Worm (Caenorhabditis elegans) whole organism, late embryonic: ENCODE results near the gene F16F9.1.

ENCODE experiments used
- F13H6.1 ChIP-seq: sonication (generic microtip); optimal IDR thresholded peaks from 2 replicates; lab custom pipeline; 2016; ENCODE audit warnings: missing genetic modification characterization, missing compliant biosample characterization
- K09A11.1 ChIP-seq: sonication (generic microtip); optimal IDR thresholded peaks from 2 replicates; lab custom pipeline; 2017; ENCODE audit warnings: antibody characterized with exemption, mild to moderate bottlenecking, missing genetic modification characterization, missing compliant biosample characterization; ENCODE audit not compliant: insufficient read depth
- ahr-1 ChIP-seq: sonication (generic microtip); optimal IDR thresholded peaks from 2 replicates; lab custom pipeline; 2016; ENCODE audit warnings: missing genetic modification characterization, missing compliant biosample characterization
- ceh-34 ChIP-seq: sonication (generic microtip); optimal IDR thresholded peaks from 2 replicates; lab custom pipeline; 2016; ENCODE audit warnings: mild to moderate bottlenecking, missing genetic modification characterization, missing compliant biosample characterization
- ceh-45 ChIP-seq: fragments of 200-800 bp; sonication (Bioruptor generic); IDR thresholded peaks from 2 replicates; pipeline ENCODE4 v1.3.6; 2022; ENCODE audit warnings: missing genetic modification reagents, missing genetic modification characterization, missing compliant biosample characterization
- ceh-9 ChIP-seq: sonication (generic microtip); optimal IDR thresholded peaks from 2 replicates; lab custom pipeline; 2016; ENCODE audit warnings: mild to moderate bottlenecking, missing genetic modification characterization, inconsistent platforms, missing compliant biosample characterization
- che-1 ChIP-seq: sonication (generic microtip); optimal IDR thresholded peaks from 2 replicates; lab custom pipeline; 2016; ENCODE audit warnings: mild to moderate bottlenecking, missing genetic modification characterization, missing compliant biosample characterization
- fkh-10 ChIP-seq: fragments of 150-350 bp; optimal IDR thresholded peaks from 2 replicates; lab custom pipeline; 2014; ENCODE audit warnings: missing biosample characterization, missing genetic modification reagents, missing genetic modification characterization
- hlh-13 ChIP-seq: fragments of 200-800 bp; sonication (Bioruptor generic); optimal IDR thresholded peaks from 2 replicates; lab custom pipeline; 2018; ENCODE audit warnings: mild to moderate bottlenecking, missing genetic modification characterization, missing compliant biosample characterization
- hlh-15 ChIP-seq: sonication (generic microtip); optimal IDR thresholded peaks from 2 replicates; lab custom pipeline; 2016; ENCODE audit warnings: missing genetic modification characterization, missing compliant biosample characterization
- hlh-6 ChIP-seq: sonication (generic microtip); optimal IDR thresholded peaks from 2 replicates; lab custom pipeline; 2016; ENCODE audit warnings: missing genotype, missing genetic modification characterization, missing compliant biosample characterization
- madf-2 ChIP-seq: sonication (generic microtip); optimal IDR thresholded peaks from 2 replicates; lab custom pipeline; 2017; ENCODE audit warnings: missing genetic modification characterization, missing compliant biosample characterization
- mec-3 ChIP-seq: sonication (generic microtip); optimal IDR thresholded peaks from 2 replicates; lab custom pipeline; 2016; ENCODE audit warnings: borderline replicate concordance, missing genetic modification characterization, missing compliant biosample characterization
- nhr-232 ChIP-seq: sonication (generic microtip); optimal IDR thresholded peaks from 2 replicates; lab custom pipeline; 2016; ENCODE audit warnings: missing genetic modification characterization, missing compliant biosample characterization
- npax-4 ChIP-seq: sonication (generic microtip); optimal IDR thresholded peaks from 2 replicates; lab custom pipeline; 2016; ENCODE audit warnings: missing genetic modification characterization, missing compliant biosample characterization
- pag-3 ChIP-seq: sonication (generic microtip); optimal IDR thresholded peaks from 2 replicates; lab custom pipeline; 2016; ENCODE audit warnings: missing compliant biosample characterization, missing genetic modification characterization, borderline replicate concordance
- pat-9 ChIP-seq: fragments of 200-800 bp; sonication (Bioruptor generic); optimal IDR thresholded peaks from 2 replicates; lab custom pipeline; 2018; ENCODE audit warnings: mild to moderate bottlenecking, missing genetic modification characterization, moderate library complexity, missing compliant biosample characterization
- pha-4 ChIP-seq: fragments of 150-350 bp; optimal IDR thresholded peaks from 2 replicates; lab custom pipeline; 2018; ENCODE audit warnings: missing biosample characterization, missing genetic modification reagents, missing genetic modification characterization
- pros-1 ChIP-seq: fragments of 150-350 bp; optimal IDR thresholded peaks from 2 replicates; lab custom pipeline; 2014; ENCODE audit warnings: missing biosample characterization, missing genetic modification reagents, missing genetic modification characterization
- rnt-1 ChIP-seq: sonication (generic microtip); optimal IDR thresholded peaks from 2 replicates; lab custom pipeline; 2016; ENCODE audit warnings: missing genetic modification characterization, missing compliant biosample characterization
- sdc-2 ChIP-seq: sonication (generic microtip); optimal IDR thresholded peaks from 2 replicates; lab custom pipeline; 2016; ENCODE audit warnings: missing genotype, missing genetic modification characterization, missing compliant biosample characterization
- sox-4 ChIP-seq: sonication (generic microtip); optimal IDR thresholded peaks from 2 replicates; lab custom pipeline; 2017; ENCODE audit warnings: mild to moderate bottlenecking, missing genetic modification characterization, inconsistent platforms, missing compliant biosample characterization
- tbx-2 ChIP-seq: sonication (generic microtip); optimal IDR thresholded peaks from 2 replicates; lab custom pipeline; 2016; ENCODE audit warnings: missing genetic modification characterization, missing compliant biosample characterization
- tbx-7 ChIP-seq: sonication (generic microtip); optimal IDR thresholded peaks from 2 replicates; lab custom pipeline; 2016; ENCODE audit warnings: missing genotype, missing genetic modification characterization, missing compliant biosample characterization
- ttx-3 ChIP-seq: sonication (generic microtip); optimal IDR thresholded peaks from 2 replicates; lab custom pipeline; 2016; ENCODE audit warnings: missing genetic modification reagents, missing genetic modification characterization, missing compliant biosample characterization
- unc-42 ChIP-seq: sonication (generic microtip); optimal IDR thresholded peaks from 2 replicates; lab custom pipeline; 2016; ENCODE audit warnings: missing genotype, missing genetic modification characterization, missing compliant biosample characterization
- unc-86 ChIP-seq: sonication (generic microtip); optimal IDR thresholded peaks from 2 replicates; lab custom pipeline; 2016; ENCODE audit warnings: missing genetic modification characterization, missing compliant biosample characterization
- ztf-16 ChIP-seq: sonication (generic microtip); optimal IDR thresholded peaks from 2 replicates; lab custom pipeline; 2017; ENCODE audit warnings: missing genetic modification characterization, missing compliant biosample characterization

Gene F16F9.1

ce11 chrX:8477048-8477806 is 31.0 kb downstream of the F16F9.1 start (continued):
- TF ChIP-seq tbx-7 (tag; lab: Kevin White, UChicago): no peak
- TF ChIP-seq npax-4 (tag; lab: Kevin White, UChicago): no peak
- TF ChIP-seq hlh-6 (tag; lab: Kevin White, UChicago): no peak
- no peak for TF ChIP-seq unc-86
- TF ChIP-seq ahr-1 (tag; lab: Kevin White, UChicago): no peak
- TF ChIP-seq mec-3 (tag; lab: Kevin White, UChicago): no peak

ce11 chrX:8479050-8479449 is 32.8 kb downstream of the F16F9.1 start:
- TF ChIP-seq unc-42 (tag; lab: Kevin White, UChicago) (peak; percentile 10), pat-9 (tag; lab: Kevin White, UChicago) (no peak)

ce11 chrX:8481716-8482115 is 35.5 kb downstream of the F16F9.1 start:
- TF ChIP-seq ceh-34 (tag; lab: Kevin White, UChicago) (peak; percentile 5), pros-1 (no peak), ceh-45 (GFP tag; lab: Robert Waterston, UW) (no peak), hlh-13 (GFP tag; lab: Kevin White, UChicago) (no peak), tbx-7 (tag; lab: Kevin White, UChicago) (no peak), pha-4 (no peak), mec-3 (tag; lab: Kevin White, UChicago) (no peak), ttx-3 (tag; lab: Kevin White, UChicago) (no peak), pag-3 (no peak), unc-42 (tag; lab: Kevin White, UChicago) (peak; percentile 9)

ce11 chrX:8483951-8484350 is 37.7 kb downstream of the F16F9.1 start:
- TF ChIP-seq K09A11.1 (tag; lab: Kevin White, UChicago) (no peak), sox-4 (tag; lab: Kevin White, UChicago) (no peak), ztf-16 (tag; lab: Kevin White, UChicago) (no peak), tbx-2 (tag; lab: Kevin White, UChicago) (no peak)

ce11 chrX:8485392-8485791 is 39.2 kb downstream of the F16F9.1 start:
- TF ChIP-seq nhr-232 (tag; lab: Kevin White, UChicago) (no peak), fkh-10 (GFP tag; lab: Kevin White, UChicago) (no peak), hlh-6 (tag; lab: Kevin White, UChicago) (no peak), che-1 (tag; lab: Kevin White, UChicago) (no peak), madf-2 (no peak), sdc-2 (tag; lab: Kevin White, UChicago) (no peak)

- TF ChIP-seq hlh-15 (no peak), che-1 (tag; lab: Kevin White, UChicago) (no peak)
These were observed 43.2 kb downstream of the F16F9.1 start for ce11 chrX:8489415-8489814.

- no peak for TF ChIP-seq ceh-9 (tag; lab: Kevin White, UChicago)
- TF ChIP-seq sdc-2 (tag; lab: Kevin White, UChicago): no peak
- TF ChIP-seq unc-42 (tag; lab: Kevin White, UChicago): peak; percentile 20
- TF ChIP-seq rnt-1: no peak
- TF ChIP-seq F13H6.1: no peak
- no peak for TF ChIP-seq nhr-232 (tag; lab: Kevin White, UChicago)
These were observed 43.7 kb downstream of the F16F9.1 start for ce11 chrX:8489886-8490285.
